Fruit fly (Drosophila melanogaster) whole organism, embryonic: ENCODE data around the gene Csp.

ENCODE experiments used
- B-H1 ChIP-seq: fragments of 200-800 bp; sonication (Bioruptor generic); IDR thresholded peaks from 3 replicates; pipeline ENCODE4 v1.3.6; 2022; ENCODE audit warnings: missing biosample characterization, missing genetic modification characterization
- BtbVII ChIP-seq: fragments of 200-800 bp; sonication (Bioruptor generic); optimal IDR thresholded peaks from 3 replicates; lab custom pipeline; 2017; ENCODE audit warnings: missing biosample characterization, mild to moderate bottlenecking, missing genetic modification characterization
- CG1024 ChIP-seq: fragments of 200-800 bp; sonication (Bioruptor generic); IDR thresholded peaks from 2 replicates; pipeline ENCODE4 v1.3.6; 2022; ENCODE audit warnings: missing biosample characterization, missing genetic modification characterization
- CG11085 ChIP-seq: fragments of 200-800 bp; sonication (Bioruptor generic); IDR thresholded peaks from 2 replicates; pipeline ENCODE4 v1.3.6; 2022; ENCODE audit warnings: missing biosample characterization, missing genetic modification characterization
- CG11695 ChIP-seq: fragments of 200-800 bp; sonication (Bioruptor generic); IDR thresholded peaks from 3 replicates; pipeline ENCODE4 v1.3.6; 2022; ENCODE audit warnings: missing biosample characterization, missing genetic modification characterization
- CG13296 ChIP-seq: fragments of 200-800 bp; sonication (Bioruptor generic); optimal IDR thresholded peaks from 3 replicates; lab custom pipeline; 2018; ENCODE audit warnings: missing biosample characterization, mild to moderate bottlenecking, missing genetic modification characterization
- CG14667 ChIP-seq: fragments of 200-800 bp; sonication (Bioruptor generic); IDR thresholded peaks from 2 replicates; pipeline ENCODE4 v1.3.6; 2022; ENCODE audit warnings: missing biosample characterization, missing genetic modification characterization
- CG1529 ChIP-seq: fragments of 200-800 bp; sonication (Bioruptor generic); optimal IDR thresholded peaks from 3 replicates; lab custom pipeline; 2018; ENCODE audit warnings: missing biosample characterization, missing genetic modification characterization
- CG16813 ChIP-seq: fragments of 200-800 bp; sonication (Bioruptor generic); IDR thresholded peaks from 3 replicates; pipeline ENCODE4 v1.3.6; 2022; ENCODE audit warnings: missing biosample characterization, missing genetic modification characterization; ENCODE audit not compliant: partially characterized antibody
- CG17359 ChIP-seq: fragments of 200-800 bp; sonication (Bioruptor generic); optimal IDR thresholded peaks from 3 replicates; lab custom pipeline; 2018; ENCODE audit warnings: missing biosample characterization, mild to moderate bottlenecking, missing genetic modification characterization, moderate library complexity
- CG18262 ChIP-seq: fragments of 200-800 bp; optimal IDR thresholded peaks from 3 replicates; lab custom pipeline; 2019; ENCODE audit warnings: missing biosample characterization, mild to moderate bottlenecking, missing genetic modification characterization, moderate library complexity
- CG18599 ChIP-seq: fragments of 200-800 bp; sonication (Bioruptor generic); optimal IDR thresholded peaks from 3 replicates; lab custom pipeline; 2017; ENCODE audit warnings: missing biosample characterization, missing genetic modification characterization, mild to moderate bottlenecking, moderate library complexity, missing genetic modification reagents
- CG3407 ChIP-seq: fragments of 200-800 bp; sonication (Bioruptor generic); optimal IDR thresholded peaks from 2 replicates; lab custom pipeline; 2018; ENCODE audit warnings: missing biosample characterization, mild to moderate bottlenecking, missing genetic modification characterization
- CG34376 ChIP-seq: fragments of 200-800 bp; sonication (Bioruptor generic); optimal IDR thresholded peaks from 2 replicates; lab custom pipeline; 2018; ENCODE audit warnings: missing biosample characterization, mild to moderate bottlenecking, missing genetic modification characterization
- CG4424 ChIP-seq: fragments of 200-800 bp; sonication (Bioruptor generic); optimal IDR thresholded peaks from 3 replicates; lab custom pipeline; 2016; ENCODE audit warnings: missing biosample characterization, missing genetic modification characterization
- CG7839 ChIP-seq: fragments of 200-800 bp; sonication (Bioruptor generic); optimal IDR thresholded peaks from 3 replicates; lab custom pipeline; 2018; ENCODE audit warnings: missing biosample characterization, mild to moderate bottlenecking, missing genetic modification characterization, moderate library complexity
- CG8359 ChIP-seq: fragments of 200-800 bp; sonication (Bioruptor generic); optimal IDR thresholded peaks from 2 replicates; lab custom pipeline; 2017; ENCODE audit warnings: missing biosample characterization, mild to moderate bottlenecking, missing genetic modification characterization, borderline replicate concordance
- CG8478 ChIP-seq: fragments of >200 bp; optimal IDR thresholded peaks from 2 replicates; lab custom pipeline; 2018
- CG8924 ChIP-seq: fragments of 200-800 bp; optimal IDR thresholded peaks from 3 replicates; lab custom pipeline; 2019; ENCODE audit warnings: missing biosample characterization, mild to moderate bottlenecking, missing genetic modification characterization, moderate library complexity
- CG9215 ChIP-seq: fragments of 200-800 bp; sonication (Bioruptor generic); IDR thresholded peaks from 2 replicates; pipeline ENCODE4 v1.3.6; 2022; ENCODE audit warnings: missing biosample characterization, missing genetic modification characterization
- CG9797 ChIP-seq: fragments of 200-800 bp; sonication (Bioruptor generic); optimal IDR thresholded peaks from 3 replicates; lab custom pipeline; 2018; ENCODE audit warnings: missing biosample characterization, mild to moderate bottlenecking, missing genetic modification characterization
- CkIIα-i1 ChIP-seq: fragments of 200-800 bp; sonication (Bioruptor generic); IDR thresholded peaks from 2 replicates; pipeline ENCODE4 v1.3.6; 2022; ENCODE audit warnings: missing biosample characterization, missing genetic modification characterization
- Deaf1 ChIP-seq: fragments of 200-800 bp; optimal IDR thresholded peaks from 3 replicates; lab custom pipeline; 2019; ENCODE audit warnings: missing biosample characterization, mild to moderate bottlenecking, missing genetic modification characterization, moderate library complexity
- HLH3B ChIP-seq: fragments of 200-800 bp; sonication (Bioruptor generic); IDR thresholded peaks from 2 replicates; pipeline ENCODE4 v1.3.6; 2022; ENCODE audit warnings: missing biosample characterization, missing genetic modification characterization
- Hr51 ChIP-seq, 2 experiments: fragments of 200-800 bp; sonication (Bioruptor generic); optimal IDR thresholded peaks; 2 replicates in 1 of 2; 3 replicates in 1 of 2; lab custom pipeline; 2016 to 2018; ENCODE audit warnings: missing biosample characterization in 2 of 2, missing genetic modification characterization in 2 of 2, mild to moderate bottlenecking in 1 of 2, moderate library complexity in 1 of 2
- MTF-1 ChIP-seq: fragments of 200-800 bp; sonication (Bioruptor generic); optimal IDR thresholded peaks from 2 replicates; lab custom pipeline; 2018; ENCODE audit warnings: missing biosample characterization, mild to moderate bottlenecking, missing genetic modification characterization, borderline replicate concordance
- Neu2 ChIP-seq: fragments of 200-800 bp; sonication (Bioruptor generic); optimal IDR thresholded peaks from 3 replicates; lab custom pipeline; 2016; ENCODE audit warnings: missing biosample characterization, missing genetic modification characterization, borderline replicate concordance
- Oli ChIP-seq: fragments of 200-800 bp; sonication (Bioruptor generic); optimal IDR thresholded peaks from 2 replicates; lab custom pipeline; 2018; ENCODE audit warnings: missing biosample characterization, mild to moderate bottlenecking, missing genetic modification characterization, moderate library complexity
- btn ChIP-seq: fragments of 200-800 bp; sonication (Bioruptor generic); optimal IDR thresholded peaks from 2 replicates; lab custom pipeline; 2016; ENCODE audit warnings: missing biosample characterization, missing genetic modification characterization
- crc ChIP-seq: fragments of 200-800 bp; sonication (Bioruptor generic); optimal IDR thresholded peaks from 2 replicates; lab custom pipeline; 2016; ENCODE audit warnings: missing biosample characterization, missing genetic modification characterization
- cwo ChIP-seq: fragments of 200-800 bp; sonication (Bioruptor generic); optimal IDR thresholded peaks from 3 replicates; lab custom pipeline; 2017; ENCODE audit warnings: missing biosample characterization, missing genetic modification characterization, mild to moderate bottlenecking, moderate library complexity, missing genetic modification reagents
- dati ChIP-seq: fragments of 200-800 bp; sonication (Bioruptor generic); IDR thresholded peaks from 2 replicates; pipeline ENCODE4 v1.3.6; 2022; ENCODE audit warnings: missing biosample characterization, missing genetic modification characterization
- dimm ChIP-seq: fragments of 200-800 bp; sonication (Bioruptor generic); IDR thresholded peaks from 2 replicates; pipeline ENCODE4 v1.3.6; 2022; ENCODE audit warnings: missing biosample characterization, missing genetic modification characterization
- en ChIP-seq: fragments of 200-800 bp; sonication (Bioruptor generic); optimal IDR thresholded peaks from 2 replicates; lab custom pipeline; 2016; ENCODE audit warnings: missing biosample characterization, missing genetic modification characterization
- esg ChIP-seq: fragments of 200-800 bp; sonication (Bioruptor generic); conservative IDR thresholded peaks from 2 replicates; pipeline ENCODE4 v1.3.6; 2022; ENCODE audit warnings: missing biosample characterization, missing genetic modification characterization
- fd3F ChIP-seq: fragments of 200-800 bp; sonication (Bioruptor generic); optimal IDR thresholded peaks from 2 replicates; lab custom pipeline; 2018; ENCODE audit warnings: missing biosample characterization, mild to moderate bottlenecking, missing genetic modification characterization, moderate library complexity
- gem ChIP-seq: fragments of 200-800 bp; sonication (Bioruptor generic); optimal IDR thresholded peaks from 2 replicates; lab custom pipeline; 2019; ENCODE audit warnings: missing biosample characterization, mild to moderate bottlenecking, missing genetic modification characterization, moderate library complexity
- gsb-n ChIP-seq: fragments of 200-800 bp; sonication (Bioruptor generic); optimal IDR thresholded peaks from 3 replicates; lab custom pipeline; 2018; ENCODE audit warnings: missing biosample characterization, mild to moderate bottlenecking, missing genetic modification characterization
- hbn ChIP-seq: fragments of 200-800 bp; sonication (Bioruptor generic); IDR thresholded peaks from 2 replicates; pipeline ENCODE4 v1.3.6; 2022; ENCODE audit warnings: missing biosample characterization, missing genetic modification characterization; ENCODE audit not compliant: partially characterized antibody
- lmd ChIP-seq: fragments of 200-800 bp; sonication (Bioruptor generic); IDR thresholded peaks from 2 replicates; pipeline ENCODE4 v1.3.6; 2022; ENCODE audit warnings: missing biosample characterization, missing genetic modification characterization
- maf-S ChIP-seq: fragments of 200-800 bp; sonication (Bioruptor generic); optimal IDR thresholded peaks from 2 replicates; lab custom pipeline; 2016; ENCODE audit warnings: missing biosample characterization, missing genetic modification characterization
- peb ChIP-seq: fragments of 200-800 bp; sonication (Bioruptor generic); IDR thresholded peaks from 2 replicates; pipeline ENCODE4 v1.3.6; 2022; ENCODE audit warnings: missing biosample characterization, missing genetic modification characterization
- pho ChIP-seq: fragments of 200-800 bp; sonication (Bioruptor generic); optimal IDR thresholded peaks from 2 replicates; lab custom pipeline; 2016; ENCODE audit warnings: missing biosample characterization, missing genetic modification characterization
- pros ChIP-seq: fragments of 200-800 bp; sonication (Bioruptor generic); optimal IDR thresholded peaks from 3 replicates; lab custom pipeline; 2019; ENCODE audit warnings: missing biosample characterization, mild to moderate bottlenecking, missing genetic modification characterization, moderate library complexity
- pum ChIP-seq: fragments of 200-800 bp; sonication (Bioruptor generic); optimal IDR thresholded peaks from 2 replicates; lab custom pipeline; 2016; ENCODE audit warnings: missing biosample characterization, missing genetic modification characterization
- pzg ChIP-seq: fragments of 200-800 bp; sonication (Bioruptor generic); optimal IDR thresholded peaks from 3 replicates; lab custom pipeline; 2018; ENCODE audit warnings: missing biosample characterization, mild to moderate bottlenecking, missing genetic modification characterization, moderate library complexity
- sd ChIP-seq: fragments of 200-800 bp; sonication (Bioruptor generic); optimal IDR thresholded peaks from 3 replicates; lab custom pipeline; 2018; ENCODE audit warnings: missing biosample characterization, mild to moderate bottlenecking, missing genetic modification characterization, moderate library complexity
- slbo ChIP-seq: fragments of 200-800 bp; sonication (Bioruptor generic); IDR thresholded peaks from 2 replicates; pipeline ENCODE4 v1.3.6; 2022; ENCODE audit warnings: missing biosample characterization, missing genetic modification characterization
- unpg ChIP-seq: fragments of 200-800 bp; sonication (Bioruptor generic); optimal IDR thresholded peaks from 3 replicates; lab custom pipeline; 2018; ENCODE audit warnings: missing biosample characterization, mild to moderate bottlenecking, missing genetic modification characterization, moderate library complexity
- zen2 ChIP-seq: fragments of 200-800 bp; sonication (Bioruptor generic); IDR thresholded peaks from 3 replicates; pipeline ENCODE4 v1.3.6; 2022; ENCODE audit warnings: missing biosample characterization, missing genetic modification characterization; ENCODE audit not compliant: partially characterized antibody
- zf30C ChIP-seq: fragments of 200-800 bp; sonication (Bioruptor generic); optimal IDR thresholded peaks from 3 replicates; lab custom pipeline; 2018; ENCODE audit warnings: missing biosample characterization, mild to moderate bottlenecking, missing genetic modification characterization

Gene Csp

DNA sequence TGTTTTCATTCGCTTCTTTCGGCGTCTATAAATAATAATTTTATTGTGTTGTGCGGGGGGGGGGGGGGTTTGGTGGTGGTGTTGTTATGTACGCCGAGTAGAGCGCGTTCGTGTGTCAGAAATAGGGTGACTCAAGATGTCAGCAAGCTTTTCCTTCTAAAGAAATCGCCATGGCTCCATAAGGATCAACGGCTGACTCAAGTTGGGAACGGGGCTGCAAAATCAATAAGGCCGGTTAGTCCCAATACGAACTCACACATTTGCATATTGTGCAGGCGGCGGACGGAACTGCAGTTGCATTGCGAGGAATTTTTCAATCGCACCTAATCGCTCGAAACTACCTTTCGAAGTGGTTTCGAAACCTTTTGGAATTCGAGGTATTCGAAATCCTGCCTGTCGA lies 9.4 kb downstream of the Csp start (continued):
- TF ChIP-seq BtbVII (GFP tag; lab: Kevin White, UChicago) (no peak), CG1529 (no peak), sd (tag; lab: Kevin White, UChicago) (peak; percentile 89), HLH3B (GFP tag; lab: Robert Waterston, UW) (no peak), pho (GFP tag; lab: Kevin White, UChicago) (peak; percentile 36), btn (GFP tag; lab: Kevin White, UChicago) (no peak), dimm (GFP tag; lab: Robert Waterston, UW) (no peak), CkIIα-i1 (GFP tag; lab: Robert Waterston, UW) (no peak), cwo (GFP tag; lab: Kevin White, UChicago) (no peak), hbn (no peak), gem (tag; lab: Kevin White, UChicago) (peak; percentile 50), zf30C (GFP tag; lab: Kevin White, UChicago) (no peak), dati (GFP tag; lab: Robert Waterston, UW) (no peak), zen2 (GFP tag; lab: Robert Waterston, UW) (no peak), CG11695 (peak; percentile 62; the same call in 2 of the 3 replicates), CG16813 (GFP tag; lab: Robert Waterston, UW) (no peak), CG11085 (GFP tag; lab: Robert Waterston, UW) (peak; percentile 56; the same call in 1 of the 2 replicates), crc (GFP tag; lab: Kevin White, UChicago) (no peak), fd3F (GFP tag; lab: Kevin White, UChicago) (peak; percentile 49), CG14667 (GFP tag; lab: Robert Waterston, UW) (peak; percentile 42; the same call in 1 of the 2 replicates), esg (GFP tag; lab: Robert Waterston, UW) (peak; percentile 46), Neu2 (GFP tag; lab: Kevin White, UChicago) (no peak), CG13296 (GFP tag; lab: Kevin White, UChicago) (no peak), CG8359 (GFP tag; lab: Kevin White, UChicago) (no peak), CG17359 (tag; lab: Kevin White, UChicago) (peak; percentile 28), CG4424 (GFP tag; lab: Kevin White, UChicago) (peak; percentile 13), en (no peak), CG18599 (GFP tag; lab: Kevin White, UChicago) (no peak), pzg (GFP tag; lab: Kevin White, UChicago) (no peak), gsb-n (tag; lab: Kevin White, UChicago) (no peak), MTF-1 (GFP tag; lab: Kevin White, UChicago) (no peak), slbo (GFP tag; lab: Robert Waterston, UW) (peak; percentile 66), unpg (GFP tag; lab: Kevin White, UChicago) (peak; percentile 59), B-H1 (peak; percentile 16; the same call in 1 of the 3 replicates), CG3407 (GFP tag; lab: Kevin White, UChicago) (no peak), pum (no peak), CG8478 (no peak), Deaf1 (peak; percentile 51), CG7839 (peak; percentile 27), CG8924 (tag; lab: Kevin White, UChicago) (no peak), lmd (GFP tag; lab: Robert Waterston, UW) (peak; percentile 70), Oli (tag; lab: Kevin White, UChicago) (peak; percentile 34), CG34376 (GFP tag; lab: Kevin White, UChicago) (no peak), peb (GFP tag; lab: Robert Waterston, UW) (no peak), CG1024 (no peak), Hr51 (GFP tag; optimal IDR thresholded peaks at IDR 0.05; lab: Kevin White, UChicago) (peak in 1 of 2 experiments; percentile 64), CG18262 (tag; lab: Kevin White, UChicago) (no peak), CG9215 (no peak; the same call in 1 of the 2 replicates), CG9797 (GFP tag; lab: Kevin White, UChicago) (no peak), pros (GFP tag; lab: Kevin White, UChicago) (peak; percentile 61), maf-S (GFP tag; lab: Kevin White, UChicago) (no peak)
